Fruit fly (Drosophila melanogaster) whole organism, embryonic: ENCODE measurements around the gene Nak.
A peak's percentile ranks its signal among the peaks of the same experiment; 100 is the strongest.

Experiments used
- Bteb2 ChIP-seq: fragments of 200-800 bp; sonication (Bioruptor generic); optimal IDR thresholded peaks from 2 replicates; lab custom pipeline; 2016; ENCODE audit warnings: missing biosample characterization, missing genetic modification characterization
- CG11560 ChIP-seq: fragments of 200-800 bp; sonication (Bioruptor generic); IDR thresholded peaks from 3 replicates; pipeline ENCODE4 v1.3.6; 2022; ENCODE audit warnings: missing biosample characterization, missing genetic modification characterization
- CG12155 ChIP-seq: fragments of 200-800 bp; sonication (Bioruptor generic); optimal IDR thresholded peaks from 3 replicates; lab custom pipeline; 2016; ENCODE audit warnings: missing biosample characterization, missing genetic modification characterization
- CG12219 ChIP-seq: fragments of 200-800 bp; sonication (Bioruptor generic); optimal IDR thresholded peaks from 3 replicates; lab custom pipeline; 2018; ENCODE audit warnings: missing biosample characterization, mild to moderate bottlenecking, missing genetic modification characterization
- CG14050 ChIP-seq: fragments of 200-800 bp; sonication (Bioruptor generic); IDR thresholded peaks from 3 replicates; pipeline ENCODE4 v1.3.6; 2022; ENCODE audit warnings: missing biosample characterization, missing genetic modification characterization
- CG17385 ChIP-seq: fragments of 200-800 bp; sonication (Bioruptor generic); optimal IDR thresholded peaks from 3 replicates; lab custom pipeline; 2018; ENCODE audit warnings: missing biosample characterization, mild to moderate bottlenecking, missing genetic modification characterization
- CG2199 ChIP-seq: fragments of 200-800 bp; sonication (Bioruptor generic); IDR thresholded peaks from 3 replicates; pipeline ENCODE4 v1.3.6; 2022; ENCODE audit warnings: missing biosample characterization, missing genetic modification characterization
- CG31388 ChIP-seq: fragments of 200-800 bp; sonication (Bioruptor generic); optimal IDR thresholded peaks from 2 replicates; lab custom pipeline; 2016; ENCODE audit warnings: missing biosample characterization, missing genetic modification characterization
- CG34224 ChIP-seq: fragments of 200-800 bp; sonication (Bioruptor generic); IDR thresholded peaks from 3 replicates; pipeline ENCODE4 v1.3.6; 2022; ENCODE audit warnings: missing biosample characterization, missing genetic modification characterization; ENCODE audit not compliant: partially characterized antibody
- CG3847 ChIP-seq: fragments of 200-800 bp; sonication (Bioruptor generic); IDR thresholded peaks from 2 replicates; pipeline ENCODE4 v1.3.6; 2022; ENCODE audit warnings: missing biosample characterization, missing genetic modification characterization
- CG4707 ChIP-seq: fragments of 200-800 bp; sonication (Bioruptor generic); optimal IDR thresholded peaks from 2 replicates; lab custom pipeline; 2018; ENCODE audit warnings: missing biosample characterization, mild to moderate bottlenecking, missing genetic modification characterization, moderate library complexity
- CG6765 ChIP-seq: fragments of 200-800 bp; sonication (Bioruptor generic); optimal IDR thresholded peaks from 3 replicates; lab custom pipeline; 2017; ENCODE audit warnings: missing biosample characterization, mild to moderate bottlenecking, missing genetic modification characterization
- CG6813 ChIP-seq: fragments of 200-800 bp; sonication (Bioruptor generic); optimal IDR thresholded peaks from 2 replicates; lab custom pipeline; 2017; ENCODE audit warnings: missing biosample characterization, missing genetic modification characterization, mild to moderate bottlenecking, moderate library complexity, missing genetic modification reagents
- CG8290 ChIP-seq, 3 experiments: fragments of 200-800 bp; sonication (Bioruptor generic); optimal IDR thresholded peaks; 2 replicates each; lab custom pipeline; 2016 to 2019; ENCODE audit warnings: missing biosample characterization in 3 of 3, missing genetic modification characterization in 3 of 3, mild to moderate bottlenecking in 2 of 3, moderate library complexity in 1 of 3
- CG9817 ChIP-seq: fragments of 200-800 bp; sonication (Bioruptor generic); optimal IDR thresholded peaks from 2 replicates; lab custom pipeline; 2018; ENCODE audit warnings: missing biosample characterization, mild to moderate bottlenecking, missing genetic modification characterization, moderate library complexity
- Chrac-16 ChIP-seq: fragments of 200-800 bp; sonication (Bioruptor generic); optimal IDR thresholded peaks from 3 replicates; lab custom pipeline; 2016; ENCODE audit warnings: missing biosample characterization, missing genetic modification characterization
- Dref ChIP-seq: fragments of 200-800 bp; sonication (Bioruptor generic); IDR thresholded peaks from 2 replicates; pipeline ENCODE4 v1.3.6; 2022; ENCODE audit warnings: missing biosample characterization, missing genetic modification characterization
- Elba2 ChIP-seq: fragments of 200-800 bp; sonication (Bioruptor generic); optimal IDR thresholded peaks from 3 replicates; lab custom pipeline; 2016; ENCODE audit warnings: missing biosample characterization, missing genetic modification characterization
- Fer1 ChIP-seq: fragments of 200-800 bp; sonication (Bioruptor generic); optimal IDR thresholded peaks from 2 replicates; lab custom pipeline; 2017; ENCODE audit warnings: missing biosample characterization, mild to moderate bottlenecking, missing genetic modification characterization
- HLH54F ChIP-seq: fragments of 200-800 bp; sonication (Bioruptor generic); optimal IDR thresholded peaks from 3 replicates; lab custom pipeline; 2016; ENCODE audit warnings: missing biosample characterization, missing genetic modification characterization
- Hand ChIP-seq: fragments of 200-800 bp; sonication (Bioruptor generic); optimal IDR thresholded peaks from 2 replicates; lab custom pipeline; 2017; ENCODE audit warnings: mild to moderate bottlenecking, missing biosample characterization, missing genetic modification reagents, missing genetic modification characterization
- Hr51 ChIP-seq, 2 experiments: fragments of 200-800 bp; sonication (Bioruptor generic); optimal IDR thresholded peaks; 2 replicates in 1 of 2; 3 replicates in 1 of 2; lab custom pipeline; 2016 to 2018; ENCODE audit warnings: missing biosample characterization in 2 of 2, missing genetic modification characterization in 2 of 2, mild to moderate bottlenecking in 1 of 2, moderate library complexity in 1 of 2
- Hsf ChIP-seq: fragments of 200-800 bp; sonication (Bioruptor generic); optimal IDR thresholded peaks from 3 replicates; lab custom pipeline; 2016; ENCODE audit warnings: missing biosample characterization, missing genetic modification characterization
- Mes4 ChIP-seq: fragments of 200-800 bp; sonication (Bioruptor generic); optimal IDR thresholded peaks from 2 replicates; lab custom pipeline; 2016; ENCODE audit warnings: missing biosample characterization, missing genetic modification characterization
- NfI ChIP-seq: fragments of 200-800 bp; sonication (Bioruptor generic); optimal IDR thresholded peaks from 3 replicates; lab custom pipeline; 2018; ENCODE audit warnings: missing biosample characterization, mild to moderate bottlenecking, missing genetic modification characterization, moderate library complexity
- Sox100B ChIP-seq: fragments of 200-800 bp; sonication (Bioruptor generic); optimal IDR thresholded peaks from 3 replicates; lab custom pipeline; 2018; ENCODE audit warnings: missing biosample characterization, mild to moderate bottlenecking, missing genetic modification characterization
- Tbp ChIP-seq: fragments of >200 bp; optimal IDR thresholded peaks from 2 replicates; lab custom pipeline; 2018; ENCODE audit warnings: missing biosample characterization, missing genetic modification characterization
- YL-1 ChIP-seq: fragments of 200-800 bp; sonication (Bioruptor generic); optimal IDR thresholded peaks from 3 replicates; lab custom pipeline; 2017; ENCODE audit warnings: missing biosample characterization, mild to moderate bottlenecking, missing genetic modification characterization
- al ChIP-seq: fragments of 200-800 bp; sonication (Bioruptor generic); IDR thresholded peaks from 2 replicates; pipeline ENCODE4 v1.3.6; 2022; ENCODE audit warnings: missing biosample characterization, missing genetic modification characterization
- chn ChIP-seq: fragments of 200-800 bp; sonication (Bioruptor generic); optimal IDR thresholded peaks from 2 replicates; lab custom pipeline; 2016; ENCODE audit warnings: missing biosample characterization, missing genetic modification characterization
- ci ChIP-seq: fragments of 200-800 bp; sonication (Bioruptor generic); IDR thresholded peaks from 3 replicates; pipeline ENCODE4 v1.3.6; 2022; ENCODE audit warnings: missing biosample characterization, missing genetic modification characterization
- crol ChIP-seq: fragments of 200-800 bp; sonication (Bioruptor generic); IDR thresholded peaks from 2 replicates; pipeline ENCODE4 v1.3.6; 2022; ENCODE audit warnings: missing biosample characterization, missing genetic modification characterization
- fd102C ChIP-seq: fragments of 200-800 bp; sonication (Bioruptor generic); optimal IDR thresholded peaks from 2 replicates; lab custom pipeline; 2018; ENCODE audit warnings: missing biosample characterization, mild to moderate bottlenecking, missing genetic modification characterization, moderate library complexity
- gfzf ChIP-seq: fragments of 200-800 bp; sonication (Bioruptor generic); optimal IDR thresholded peaks from 2 replicates; lab custom pipeline; 2016; ENCODE audit warnings: missing biosample characterization, mild to moderate bottlenecking, missing genetic modification characterization, moderate library complexity
- gro ChIP-seq: fragments of 200-800 bp; sonication (Bioruptor generic); optimal IDR thresholded peaks from 2 replicates; lab custom pipeline; 2016; ENCODE audit warnings: missing biosample characterization, missing genetic modification characterization
- gsb ChIP-seq: fragments of 200-800 bp; sonication (Bioruptor generic); IDR thresholded peaks from 2 replicates; pipeline ENCODE4 v1.3.6; 2022; ENCODE audit warnings: missing biosample characterization, missing genetic modification characterization
- lbe ChIP-seq: fragments of 200-800 bp; sonication (Bioruptor generic); optimal IDR thresholded peaks from 2 replicates; lab custom pipeline; 2016; ENCODE audit warnings: missing biosample characterization, mild to moderate bottlenecking, missing genetic modification characterization
- mirr ChIP-seq: fragments of 200-800 bp; sonication (Bioruptor generic); optimal IDR thresholded peaks from 3 replicates; lab custom pipeline; 2018; ENCODE audit warnings: missing biosample characterization, mild to moderate bottlenecking, missing genetic modification characterization
- odd ChIP-seq: fragments of 200-800 bp; sonication (Bioruptor generic); optimal IDR thresholded peaks from 2 replicates; lab custom pipeline; 2017; ENCODE audit warnings: missing biosample characterization, mild to moderate bottlenecking, missing genetic modification characterization
- pros ChIP-seq: fragments of 200-800 bp; sonication (Bioruptor generic); optimal IDR thresholded peaks from 3 replicates; lab custom pipeline; 2019; ENCODE audit warnings: missing biosample characterization, mild to moderate bottlenecking, missing genetic modification characterization, moderate library complexity
- sisA ChIP-seq: fragments of 200-800 bp; sonication (Bioruptor generic); IDR thresholded peaks from 2 replicates; pipeline ENCODE4 v1.3.6; 2022; ENCODE audit warnings: missing biosample characterization, missing genetic modification characterization
- slbo ChIP-seq: fragments of 200-800 bp; sonication (Bioruptor generic); IDR thresholded peaks from 2 replicates; pipeline ENCODE4 v1.3.6; 2022; ENCODE audit warnings: missing biosample characterization, missing genetic modification characterization
- sr ChIP-seq: fragments of 200-800 bp; sonication (Bioruptor generic); IDR thresholded peaks from 3 replicates; pipeline ENCODE4 v1.3.6; 2022; ENCODE audit warnings: missing biosample characterization, missing genetic modification characterization
- trem ChIP-seq: fragments of 200-800 bp; optimal IDR thresholded peaks from 3 replicates; lab custom pipeline; 2019; ENCODE audit warnings: missing biosample characterization, mild to moderate bottlenecking, missing genetic modification characterization, moderate library complexity
- ttk ChIP-seq: fragments of 200-800 bp; sonication (Bioruptor generic); IDR thresholded peaks from 2 replicates; pipeline ENCODE4 v2.1.2; 2022; ENCODE audit warnings: missing biosample characterization, missing genetic modification characterization
- tup ChIP-seq: fragments of 200-800 bp; sonication (Bioruptor generic); optimal IDR thresholded peaks from 2 replicates; lab custom pipeline; 2016; ENCODE audit warnings: missing biosample characterization, mild to moderate bottlenecking, missing genetic modification characterization, moderate library complexity
- usp ChIP-seq: fragments of >200 bp; optimal IDR thresholded peaks from 2 replicates; lab custom pipeline; 2017; ENCODE audit warnings: missing biosample characterization, missing genetic modification characterization
- vvl ChIP-seq: fragments of 200-800 bp; sonication (Bioruptor generic); IDR thresholded peaks from 2 replicates; pipeline ENCODE4 v1.3.6; 2022; ENCODE audit warnings: missing biosample characterization, missing genetic modification characterization
- wdn ChIP-seq: fragments of 200-800 bp; sonication (Bioruptor generic); IDR thresholded peaks from 2 replicates; pipeline ENCODE4 v1.3.6; 2022; ENCODE audit warnings: missing biosample characterization, missing genetic modification characterization

Gene Nak

DNA sequence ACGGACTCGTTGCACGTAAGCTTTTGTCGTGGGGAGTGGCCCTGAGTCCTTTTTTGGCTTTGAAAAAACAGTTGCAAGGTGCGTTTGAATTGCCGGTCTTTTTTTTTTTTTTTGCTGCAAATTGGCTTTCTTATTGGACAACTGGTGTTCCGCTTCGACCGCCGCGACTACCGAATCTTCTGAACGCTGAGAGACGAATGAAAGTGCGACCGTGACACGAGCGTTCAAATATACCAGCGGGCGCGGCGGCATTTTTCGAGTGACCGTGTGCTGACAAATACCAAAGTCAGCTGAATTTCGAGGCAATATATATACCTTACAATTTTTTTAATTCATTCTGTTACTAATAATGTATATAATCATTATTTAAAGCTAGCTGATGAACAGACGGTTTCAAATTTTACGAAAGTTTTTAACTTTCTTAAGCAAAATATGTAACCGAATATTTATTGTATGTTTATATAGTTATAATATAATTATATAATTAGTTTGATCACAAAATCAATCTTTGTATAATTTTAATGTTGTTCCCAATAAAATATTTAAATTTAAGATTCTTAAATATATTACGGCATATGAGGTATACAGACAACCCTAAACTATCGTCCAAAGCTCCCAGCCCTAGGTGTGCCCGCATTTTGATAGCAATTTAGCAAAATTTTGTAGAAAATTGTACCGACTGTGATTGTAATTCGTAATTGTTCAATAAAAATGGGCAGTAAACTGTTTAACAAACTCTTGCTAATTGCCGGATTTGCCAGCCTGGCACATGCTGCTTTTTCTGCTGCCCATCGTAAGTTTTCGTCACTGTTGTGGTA lies 18.7 kb upstream of the Nak start, which contains the start of the genes Swip-1 and EMC5 (continued):
- TF ChIP-seq Hand (GFP tag; lab: Kevin White, UChicago) (no peak), crol (0 out of 2 replicates have a peak, but pooled peaks have one; percentile 13), Fer1 (peak; percentile 17), Dref (GFP tag; lab: Robert Waterston, UW) (no peak), Sox100B (GFP tag; lab: Kevin White, UChicago) (peak; percentile 62), usp (no peak), CG14050 (no peak), ttk (GFP tag; lab: Robert Waterston, UW) (no peak), tup (GFP tag; lab: Kevin White, UChicago) (no peak), HLH54F (peak; percentile 12), gfzf (GFP tag; lab: Kevin White, UChicago) (peak; percentile 76), CG8290 (GFP tag; optimal IDR thresholded peaks at IDR 0.05; lab: Kevin White, UChicago) (peak; percentile 43), CG8290 (tag; optimal IDR thresholded peaks at IDR 0.05; lab: Kevin White, UChicago) (peak; percentile 17 to 36), chn (no peak), gsb (GFP tag; lab: Robert Waterston, UW) (no peak), CG12219 (GFP tag; lab: Kevin White, UChicago) (peak; percentile 11), CG11560 (tag; lab: Robert Waterston, UW) (no peak), CG34224 (GFP tag; lab: Robert Waterston, UW) (no peak; the same call in 1 of the 3 replicates), CG17385 (GFP tag; lab: Kevin White, UChicago) (peak; percentile 30), Bteb2 (GFP tag; lab: Kevin White, UChicago) (no peak), vvl (GFP tag; lab: Robert Waterston, UW) (0 out of 2 replicates have a peak, but pooled peaks have one; percentile 61), CG31388 (GFP tag; lab: Kevin White, UChicago) (peak; percentile 9), CG9817 (peak; percentile 60), sr (GFP tag; lab: Robert Waterston, UW) (peak; percentile 35; the same call in 1 of the 3 replicates), NfI (GFP tag; lab: Kevin White, UChicago) (peak; percentile 2), CG12155 (peak; percentile 38), sisA (peak; percentile 60; the same call in 1 of the 2 replicates), Chrac-16 (GFP tag; lab: Kevin White, UChicago) (peak; percentile 46), CG2199 (GFP tag; lab: Robert Waterston, UW) (no peak), CG3847 (GFP tag; lab: Robert Waterston, UW) (peak; percentile 70), odd (GFP tag; lab: Kevin White, UChicago) (no peak), Hsf (GFP tag; lab: Kevin White, UChicago) (no peak), wdn (no peak), pros (GFP tag; lab: Kevin White, UChicago) (no peak), al (GFP tag; lab: Robert Waterston, UW) (peak; percentile 42; the same call in 1 of the 2 replicates), mirr (no peak), gro (GFP tag; lab: Kevin White, UChicago) (no peak), trem (peak; percentile 60), lbe (GFP tag; lab: Kevin White, UChicago) (no peak), ci (GFP tag; lab: Robert Waterston, UW) (peak; percentile 73; the same call in 2 of the 3 replicates), CG4707 (GFP tag; lab: Kevin White, UChicago) (no peak), CG6813 (GFP tag; lab: Kevin White, UChicago) (no peak), Mes4 (GFP tag; lab: Kevin White, UChicago) (no peak), Tbp (GFP tag; lab: Kevin White, UChicago) (no peak), Hr51 (GFP tag; optimal IDR thresholded peaks at IDR 0.05; lab: Kevin White, UChicago) (peak in 1 of 2 experiments; percentile 64), Elba2 (GFP tag; lab: Kevin White, UChicago) (peak; percentile 88), YL-1 (GFP tag; lab: Kevin White, UChicago) (no peak), CG6765 (GFP tag; lab: Kevin White, UChicago) (no peak), fd102C (GFP tag; lab: Kevin White, UChicago) (no peak), slbo (GFP tag; lab: Robert Waterston, UW) (peak; percentile 85)
